Worm (Caenorhabditis elegans) whole organism, young adult: Measurements from ENCODE around the gene clik-2.

Experiments
- F52B5.7 ChIP-seq: sonication (generic microtip); optimal IDR thresholded peaks from 2 replicates; lab custom pipeline; 2016; ENCODE audit warnings: mild to moderate bottlenecking, missing genetic modification characterization, missing compliant biosample characterization
- Y53F4B.3 ChIP-seq: fragments of 200-800 bp; sonication (Bioruptor generic); IDR thresholded peaks from 2 replicates; pipeline ENCODE4 v1.3.6; 2022; ENCODE audit warnings: missing genetic modification reagents, missing genetic modification characterization, missing compliant biosample characterization
- Y53G8AR.9 ChIP-seq: fragments of 200-800 bp; sonication (Bioruptor generic); conservative IDR thresholded peaks from 2 replicates; pipeline ENCODE4 v1.3.6; 2022; ENCODE audit warnings: missing genetic modification reagents, missing genetic modification characterization, missing compliant biosample characterization
- Y56A3A.18 ChIP-seq: fragments of 200-800 bp; sonication (Bioruptor generic); IDR thresholded peaks from 2 replicates; pipeline ENCODE4 v1.3.6; 2022; ENCODE audit warnings: missing genetic modification reagents, missing genetic modification characterization, missing compliant biosample characterization
- Y79H2A.3 ChIP-seq: fragments of 200-800 bp; sonication (Bioruptor generic); conservative IDR thresholded peaks from 2 replicates; pipeline ENCODE4 v1.3.6; 2022; ENCODE audit warnings: missing genetic modification reagents, missing genetic modification characterization, missing compliant biosample characterization
- ama-1 ChIP-seq, 3 experiments: fragments of 150-350 bp in 1 of 3; sonication (generic microtip) in 2 of 3; optimal IDR thresholded peaks; 2 replicates each; lab custom pipeline; 2014 to 2018; ENCODE audit warnings: missing biosample characterization in 2 of 3, missing genetic modification characterization in 2 of 3, missing genetic modification reagents in 2 of 3
- aptf-3 ChIP-seq: fragments of 200-800 bp; sonication (Bioruptor generic); IDR thresholded peaks from 2 replicates; pipeline ENCODE4 v1.3.6; 2022; ENCODE audit warnings: missing genetic modification characterization, missing compliant biosample characterization
- atf-7 ChIP-seq: sonication (generic microtip); optimal IDR thresholded peaks from 2 replicates; lab custom pipeline; 2017; ENCODE audit warnings: mild to moderate bottlenecking, missing genetic modification characterization, missing compliant biosample characterization
- athp-1 ChIP-seq: sonication (generic microtip); optimal IDR thresholded peaks from 2 replicates; lab custom pipeline; 2017; ENCODE audit warnings: mild to moderate bottlenecking, missing genetic modification characterization, missing compliant biosample characterization
- attf-5 ChIP-seq: fragments of 200-800 bp; sonication (Bioruptor generic); optimal IDR thresholded peaks from 2 replicates; lab custom pipeline; 2018; ENCODE audit warnings: mild to moderate bottlenecking, missing genetic modification characterization, missing compliant biosample characterization
- cebp-1 ChIP-seq, 2 experiments: fragments of 200-800 bp in 1 of 2; sonication (Bioruptor generic) in 1 of 2; sonication (generic microtip) in 1 of 2; IDR thresholded peaks in 1 of 2; optimal IDR thresholded peaks in 1 of 2; 2 replicates each; pipeline versions ENCODE4 v1.3.6 to Lab custom; 2017 to 2022; ENCODE audit warnings: missing compliant biosample characterization in 2 of 2, missing genetic modification characterization in 2 of 2, mild to moderate bottlenecking in 1 of 2, missing genetic modification reagents in 1 of 2, moderate library complexity in 1 of 2
- cebp-2 ChIP-seq: fragments of 200-800 bp; sonication (Bioruptor generic); IDR thresholded peaks from 2 replicates; pipeline ENCODE4 v1.3.6; 2022; ENCODE audit warnings: missing genetic modification characterization, missing compliant biosample characterization
- ceh-100 ChIP-seq: fragments of 200-800 bp; sonication (Bioruptor generic); IDR thresholded peaks from 2 replicates; pipeline ENCODE4 v1.3.6; 2022; ENCODE audit warnings: missing genetic modification reagents, missing genetic modification characterization, missing compliant biosample characterization
- ceh-79 ChIP-seq: sonication (generic microtip); optimal IDR thresholded peaks from 2 replicates; lab custom pipeline; 2017; ENCODE audit warnings: mild to moderate bottlenecking, missing genetic modification characterization, missing compliant biosample characterization
- ceh-91 ChIP-seq: fragments of 200-800 bp; sonication (Bioruptor generic); IDR thresholded peaks from 2 replicates; pipeline ENCODE4 v1.3.6; 2022; ENCODE audit warnings: missing genetic modification reagents, missing genetic modification characterization, missing compliant biosample characterization
- chd-7 ChIP-seq: sonication (generic microtip); optimal IDR thresholded peaks from 2 replicates; lab custom pipeline; 2016; ENCODE audit warnings: mild to moderate bottlenecking, missing genetic modification characterization, moderate library complexity, missing compliant biosample characterization
- hmg-1.2 ChIP-seq: fragments of 200-800 bp; sonication (Bioruptor generic); IDR thresholded peaks from 2 replicates; pipeline ENCODE4 v1.3.6; 2022; ENCODE audit warnings: missing genetic modification reagents, missing genetic modification characterization, missing compliant biosample characterization
- hrde-1 ChIP-seq: sonication (generic microtip); optimal IDR thresholded peaks from 2 replicates; lab custom pipeline; 2016; ENCODE audit warnings: missing genetic modification characterization, mild to moderate bottlenecking, missing compliant biosample characterization, moderate library complexity, missing genotype, missing genetic modification reagents, borderline replicate concordance
- hsf-1 ChIP-seq: fragments of 200-800 bp; sonication (Bioruptor generic); IDR thresholded peaks from 2 replicates; pipeline ENCODE4 v1.3.6; 2022; ENCODE audit warnings: missing genetic modification reagents, missing genetic modification characterization, missing compliant biosample characterization
- let-526 ChIP-seq: fragments of 200-800 bp; sonication (Bioruptor generic); IDR thresholded peaks from 2 replicates; pipeline ENCODE4 v1.3.6; 2022; ENCODE audit warnings: missing genetic modification reagents, missing genetic modification characterization, missing compliant biosample characterization
- lin-35 ChIP-seq, 3 experiments: fragments of 150-350 bp in 2 of 3; sonication (generic microtip) in 1 of 3; optimal IDR thresholded peaks; 2 replicates each; lab custom pipeline; 2014 to 2018; ENCODE audit warnings: missing biosample characterization in 3 of 3, missing genetic modification characterization in 3 of 3, missing genetic modification reagents in 3 of 3
- mel-28 ChIP-seq: sonication (generic microtip); optimal IDR thresholded peaks from 2 replicates; lab custom pipeline; 2016; ENCODE audit warnings: borderline replicate concordance, mild to moderate bottlenecking, missing genetic modification characterization, missing compliant biosample characterization
- mxl-1 ChIP-seq: sonication (generic microtip); optimal IDR thresholded peaks from 2 replicates; lab custom pipeline; 2016; ENCODE audit warnings: missing genetic modification characterization, missing compliant biosample characterization
- nfyb-1 ChIP-seq: fragments of 200-800 bp; sonication (Bioruptor generic); IDR thresholded peaks from 2 replicates; pipeline ENCODE4 v1.3.6; 2022; ENCODE audit warnings: missing genetic modification reagents, missing genetic modification characterization, missing compliant biosample characterization
- nhr-179 ChIP-seq: sonication (generic microtip); optimal IDR thresholded peaks from 2 replicates; lab custom pipeline; 2016; ENCODE audit warnings: mild to moderate bottlenecking, missing genetic modification characterization, missing compliant biosample characterization
- nhr-80 ChIP-seq: sonication (generic microtip); optimal IDR thresholded peaks from 2 replicates; lab custom pipeline; 2016; ENCODE audit warnings: missing genetic modification characterization, missing compliant biosample characterization
- rcor-1 ChIP-seq: fragments of 200-800 bp; sonication (Bioruptor generic); IDR thresholded peaks from 2 replicates; pipeline ENCODE4 v1.3.6; 2022; ENCODE audit warnings: missing genetic modification reagents, missing genetic modification characterization, missing compliant biosample characterization
- rpc-1 ChIP-seq, 2 experiments: fragments of 150-350 bp in 1 of 2; sonication (generic microtip) in 1 of 2; optimal IDR thresholded peaks; 2 replicates each; lab custom pipeline; 2014 to 2018; ENCODE audit warnings: missing biosample characterization in 1 of 2, missing genetic modification characterization in 1 of 2, missing genetic modification reagents in 1 of 2, missing genotype in 1 of 2
- snpc-1.3 ChIP-seq: sonication (generic microtip); optimal IDR thresholded peaks from 2 replicates; lab custom pipeline; 2017; ENCODE audit warnings: missing genetic modification characterization, mild to moderate bottlenecking, missing compliant biosample characterization, antibody characterized with exemption, moderate library complexity, missing genotype, missing genetic modification reagents; ENCODE audit not compliant: insufficient read depth
- snpc-4 ChIP-seq, 5 experiments: fragments of 150-350 bp in 1 of 5; sonication (generic microtip) in 4 of 5; optimal IDR thresholded peaks; 2 replicates each; lab custom pipeline; 2014 to 2018; ENCODE audit warnings: missing genetic modification characterization in 5 of 5, missing biosample characterization in 3 of 5, antibody characterized with exemption in 2 of 5, mild to moderate bottlenecking in 2 of 5, missing compliant biosample characterization in 2 of 5, missing genotype in 2 of 5, moderate library complexity in 2 of 5, missing genetic modification reagents in 1 of 5
- tbp1 ChIP-seq: fragments of 200-800 bp; sonication (Bioruptor generic); optimal IDR thresholded peaks from 2 replicates; lab custom pipeline; 2018; ENCODE audit warnings: mild to moderate bottlenecking, missing genetic modification characterization, missing compliant biosample characterization
- ztf-18 ChIP-seq: sonication (generic microtip); optimal IDR thresholded peaks from 2 replicates; lab custom pipeline; 2016; ENCODE audit warnings: missing genotype, mild to moderate bottlenecking, missing genetic modification characterization, missing compliant biosample characterization
- ztf-25 ChIP-seq: fragments of 200-800 bp; sonication (Bioruptor generic); IDR thresholded peaks from 2 replicates; pipeline ENCODE4 v1.3.6; 2022; ENCODE audit warnings: missing genetic modification reagents, missing genetic modification characterization, missing compliant biosample characterization

The clik-2 gene

ce11 chrX:7678437-7679139 lies 10.4 kb downstream of the clik-2 start:
- TF ChIP-seq cebp-2 (GFP tag; lab: Robert Waterston, UW) (no peak), nfyb-1 (0 out of 2 replicates have a peak, but pooled peaks have one; percentile 15), hmg-1.2 (GFP tag; lab: Robert Waterston, UW) (0 out of 2 replicates have a peak, but pooled peaks have one; percentile 10)

DNA sequence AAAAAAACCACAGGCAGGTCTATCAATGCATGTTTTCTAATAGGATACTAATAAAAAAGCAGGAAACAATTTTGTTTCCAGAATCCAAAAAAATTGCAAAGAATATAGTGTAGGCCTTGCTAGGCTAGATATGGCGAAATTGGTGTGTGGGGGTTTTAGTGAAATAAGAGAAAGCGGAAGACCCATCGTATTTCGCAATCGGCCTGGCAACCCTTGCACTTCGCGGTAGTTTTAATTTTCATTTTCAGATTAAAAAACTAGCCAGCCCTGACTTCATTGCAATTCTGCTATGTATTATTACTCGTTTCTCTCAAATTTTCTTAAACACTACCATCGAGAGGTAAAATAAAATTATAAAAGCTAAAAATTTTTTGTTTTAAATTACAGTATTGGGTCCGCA lies 14.1 kb downstream of the clik-2 start:
- TF ChIP-seq cebp-1 (GFP tag; IDR thresholded peaks at IDR 0.05; lab: Robert Waterston, UW) (0 out of 2 replicates have a peak, but pooled peaks have one; percentile 41), cebp-1 (tag; optimal IDR thresholded peaks at IDR 0.05; lab: Kevin White, UChicago) (peak; percentile 95), lin-35 (GFP tag; optimal IDR thresholded peaks at IDR 0.05; lab: Kevin White, UChicago) (no peak), aptf-3 (GFP tag; lab: Robert Waterston, UW) (no peak)

- TF ChIP-seq athp-1 (tag; lab: Kevin White, UChicago) = no peak
- no peak for TF ChIP-seq mel-28
- no peak for TF ChIP-seq let-526
Measured at ce11 chrX:7672693-7673092, 16.3 kb downstream of the clik-2 start, which contains the start of gene F27D9.2. F27D9.2 (plus strand) TSS chrX:7672993.

DNA sequence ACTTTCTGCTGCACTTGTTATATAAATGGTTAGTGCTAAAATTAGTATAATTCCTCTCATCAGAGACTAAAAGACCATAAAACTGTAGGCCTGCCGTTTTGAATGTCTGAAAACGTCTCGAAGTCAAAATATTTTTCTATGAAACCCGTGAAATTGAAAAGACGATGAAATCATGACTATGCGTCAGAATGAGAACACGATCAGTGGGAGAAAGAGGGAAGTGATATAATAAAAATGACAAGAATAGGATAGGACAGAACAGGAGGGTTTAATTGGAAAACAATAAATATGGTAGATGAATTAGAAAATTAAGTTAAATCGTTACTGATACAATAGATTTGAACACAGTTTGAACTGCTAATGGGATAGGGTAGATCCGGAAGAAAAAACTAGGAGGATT lies 18.4 kb downstream of the clik-2 start, which contains the start of gene F27D9.7:
Gene F27D9.7, minus strand, starts transcription at position 101 of the 400 bp plus-strand sequence.
- TF ChIP-seq ceh-79 (tag; lab: Kevin White, UChicago) (no peak), chd-7 (tag; lab: Kevin White, UChicago) (no peak), rcor-1 (no peak), let-526 (no peak), ama-1 (optimal IDR thresholded peaks at IDR 0.05; lab: Kevin White, UChicago) (no peak), ama-1 (GFP tag; optimal IDR thresholded peaks at IDR 0.05; lab: Kevin White, UChicago) (no peak), Y53G8AR.9 (GFP tag; lab: Robert Waterston, UW) (no peak), Y79H2A.3 (GFP tag; lab: Robert Waterston, UW) (no peak)

- TF ChIP-seq ztf-25 = no peak
- TF ChIP-seq nhr-80 (tag; lab: Kevin White, UChicago) = peak; percentile 37
Measured at ce11 chrX:7667394-7668089, 21.5 kb downstream of the clik-2 start, which contains the start of gene F27D9.13. F27D9.13 (minus strand) TSS chrX:7667444.

- no peak for TF ChIP-seq mxl-1 (tag; lab: Kevin White, UChicago)
- TF ChIP-seq Y53F4B.3 (GFP tag; lab: Robert Waterston, UW) = no peak
- TF ChIP-seq rpc-1 (optimal IDR thresholded peaks at IDR 0.05; lab: Kevin White, UChicago) = no peak
- TF ChIP-seq rpc-1 (tag; optimal IDR thresholded peaks at IDR 0.05; lab: Kevin White, UChicago) = no peak
- TF ChIP-seq nhr-179 (tag; lab: Kevin White, UChicago) = no peak
- TF ChIP-seq ama-1 (optimal IDR thresholded peaks at IDR 0.05; lab: Kevin White, UChicago) = no peak
- TF ChIP-seq ama-1 (GFP tag; optimal IDR thresholded peaks at IDR 0.05; lab: Kevin White, UChicago) = no peak
- TF ChIP-seq snpc-1.3 (tag; lab: Kevin White, UChicago) = no peak
- TF ChIP-seq ceh-91 (GFP tag; lab: Robert Waterston, UW) = no peak
- no peak for TF ChIP-seq Y56A3A.18
- TF ChIP-seq F52B5.7 (tag; lab: Kevin White, UChicago) = no peak
- no peak for TF ChIP-seq atf-7 (tag; lab: Kevin White, UChicago)
- TF ChIP-seq snpc-4 (GFP tag; optimal IDR thresholded peaks at IDR 0.05; lab: Kevin White, UChicago) = no peak
- TF ChIP-seq snpc-4 (tag; optimal IDR thresholded peaks at IDR 0.05; lab: Kevin White, UChicago) = no peak
- TF ChIP-seq ztf-18 (tag; lab: Kevin White, UChicago) = no peak
- no peak for TF ChIP-seq attf-5
- TF ChIP-seq mel-28 = no peak
- TF ChIP-seq ceh-100 (GFP tag; lab: Robert Waterston, UW) = no peak
- TF ChIP-seq tbp1 (GFP tag; lab: Kevin White, UChicago) = no peak
- no peak for TF ChIP-seq hrde-1 (tag; lab: Kevin White, UChicago)
- no peak for TF ChIP-seq hsf-1
- TF ChIP-seq, all 124 proteins: peak for 0
Measured at ce11 chrX:7665401-7665800, 23.6 kb downstream of the clik-2 start.
